Fruit fly (Drosophila melanogaster) whole organism, wandering third instar larva: ENCODE measurements around the gene PolZ2.
A peak's percentile ranks its signal among the peaks of the same experiment; 100 is the strongest.

Source experiments
- Abd-B ChIP-seq: fragments of >200 bp; optimal IDR thresholded peaks from 2 replicates; lab custom pipeline; 2017; ENCODE audit warnings: missing biosample characterization, missing genetic modification characterization
- CG32264 ChIP-seq: fragments of 200-800 bp; sonication (Bioruptor generic); optimal IDR thresholded peaks from 2 replicates; lab custom pipeline; 2016; ENCODE audit warnings: missing biosample characterization, missing genetic modification characterization
- CG9705 ChIP-seq: fragments of 200-800 bp; sonication (Bioruptor generic); optimal IDR thresholded peaks from 2 replicates; lab custom pipeline; 2018; ENCODE audit warnings: missing biosample characterization, mild to moderate bottlenecking, missing genetic modification characterization
- CrebA ChIP-seq: fragments of 200-800 bp; sonication (Bioruptor generic); optimal IDR thresholded peaks from 2 replicates; lab custom pipeline; 2016; ENCODE audit warnings: missing biosample characterization, mild to moderate bottlenecking, missing genetic modification characterization, borderline replicate concordance
- Dif ChIP-seq: fragments of 200-275, 200-300 bp; sonication (Bioruptor generic); optimal IDR thresholded peaks from 2 replicates; lab custom pipeline; 2018; ENCODE audit warnings: missing biosample characterization, missing genetic modification characterization; ENCODE audit not compliant: partially characterized antibody
- HLH106 ChIP-seq: fragments of 200-800 bp; optimal IDR thresholded peaks from 3 replicates; lab custom pipeline; 2019; ENCODE audit warnings: missing biosample characterization, mild to moderate bottlenecking, missing genetic modification characterization, moderate library complexity
- Hnf4 ChIP-seq: fragments of 200-800 bp; sonication (Bioruptor generic); optimal IDR thresholded peaks from 2 replicates; lab custom pipeline; 2016; ENCODE audit warnings: missing biosample characterization, mild to moderate bottlenecking, missing genetic modification characterization
- Hr78 ChIP-seq: fragments of >200 bp; optimal IDR thresholded peaks from 2 replicates; lab custom pipeline; 2017; ENCODE audit warnings: missing biosample characterization, missing genetic modification characterization
- Jra ChIP-seq: sonication (Bioruptor generic); optimal IDR thresholded peaks from 2 replicates; lab custom pipeline; 2016; ENCODE audit warnings: missing biosample characterization, missing genetic modification characterization
- Myc ChIP-seq: fragments of >200 bp; optimal IDR thresholded peaks from 2 replicates; lab custom pipeline; 2017
- N ChIP-seq: fragments of >200 bp; optimal IDR thresholded peaks from 2 replicates; lab custom pipeline; 2018; ENCODE audit warnings: missing biosample characterization, missing external identifiers, missing genetic modification characterization
- OdsH ChIP-seq: fragments of 200-800 bp; sonication (Bioruptor generic); optimal IDR thresholded peaks from 2 replicates; lab custom pipeline; 2016; ENCODE audit warnings: missing biosample characterization, mild to moderate bottlenecking, missing genetic modification characterization
- Rel ChIP-seq, 2 experiments: fragments of 200-800 bp; sonication (Bioruptor generic) in 1 of 2; optimal IDR thresholded peaks; 2 replicates in 1 of 2; 3 replicates in 1 of 2; lab custom pipeline; 2016 to 2019; ENCODE audit warnings: mild to moderate bottlenecking in 2 of 2, missing biosample characterization in 2 of 2, missing genetic modification characterization in 2 of 2, moderate library complexity in 1 of 2
- Sp1 ChIP-seq: fragments of 200-800 bp; sonication (Bioruptor generic); optimal IDR thresholded peaks from 3 replicates; lab custom pipeline; 2019; ENCODE audit warnings: missing biosample characterization, mild to moderate bottlenecking, missing genetic modification characterization, moderate library complexity
- br ChIP-seq: fragments of 200-800 bp; sonication (Bioruptor generic); optimal IDR thresholded peaks from 2 replicates; lab custom pipeline; 2016; ENCODE audit warnings: missing biosample characterization, missing genetic modification characterization
- brk ChIP-seq: fragments of 200-800 bp; sonication (Bioruptor generic); optimal IDR thresholded peaks from 2 replicates; lab custom pipeline; 2016; ENCODE audit warnings: missing biosample characterization, mild to moderate bottlenecking, missing genetic modification characterization
- dl ChIP-seq, 2 experiments: fragments of 175-275, 200-275 bp in 1 of 2; fragments of 200-275 bp in 1 of 2; sonication (Bioruptor generic); optimal IDR thresholded peaks; lab custom pipeline; 2018; ENCODE audit warnings: mild to moderate bottlenecking in 2 of 2, missing biosample characterization in 2 of 2, missing genetic modification characterization in 2 of 2, moderate library complexity in 2 of 2; ENCODE audit not compliant: partially characterized antibody in 2 of 2, insufficient read depth in 1 of 2
- dmrt93B ChIP-seq: fragments of 200-800 bp; sonication (Bioruptor generic); optimal IDR thresholded peaks from 2 replicates; lab custom pipeline; 2018; ENCODE audit warnings: missing biosample characterization, mild to moderate bottlenecking, missing genetic modification characterization
- dsf ChIP-seq: sonication (Bioruptor generic); optimal IDR thresholded peaks from 2 replicates; lab custom pipeline; 2016; ENCODE audit warnings: missing biosample characterization, missing genetic modification characterization, borderline replicate concordance
- ey ChIP-seq: fragments of 200-800 bp; sonication (Bioruptor generic); optimal IDR thresholded peaks from 2 replicates; lab custom pipeline; 2016; ENCODE audit warnings: missing biosample characterization, missing genetic modification characterization
- foxo ChIP-seq, 2 experiments: fragments of 200-800 bp; sonication (Bioruptor generic); optimal IDR thresholded peaks; 2 replicates in 1 of 2; 3 replicates in 1 of 2; lab custom pipeline; 2016 to 2017; ENCODE audit warnings: missing biosample characterization in 2 of 2, missing genetic modification characterization in 2 of 2
- fru ChIP-seq: fragments of 200-800 bp; sonication (Bioruptor generic); optimal IDR thresholded peaks from 3 replicates; lab custom pipeline; 2016; ENCODE audit warnings: missing biosample characterization, mild to moderate bottlenecking, missing genetic modification characterization
- h ChIP-seq: fragments of 200-800 bp; sonication (Bioruptor generic); optimal IDR thresholded peaks from 3 replicates; lab custom pipeline; 2016; ENCODE audit warnings: missing biosample characterization, mild to moderate bottlenecking, missing genetic modification characterization
- jim ChIP-seq: fragments of 175-275, 200-325 bp; sonication (Bioruptor generic); optimal IDR thresholded peaks from 2 replicates; lab custom pipeline; 2016; ENCODE audit warnings: missing biosample characterization, mild to moderate bottlenecking, missing genetic modification characterization
- lola ChIP-seq: fragments of >200 bp; optimal IDR thresholded peaks from 2 replicates; lab custom pipeline; 2017; ENCODE audit warnings: missing biosample characterization, missing genetic modification characterization
- pan ChIP-seq: fragments of >200 bp; optimal IDR thresholded peaks from 2 replicates; lab custom pipeline; 2017
- psq ChIP-seq: fragments of 200-800 bp; sonication (Bioruptor generic); optimal IDR thresholded peaks from 3 replicates; lab custom pipeline; 2017; ENCODE audit warnings: missing biosample characterization, mild to moderate bottlenecking, missing genetic modification characterization, moderate library complexity
- rgr ChIP-seq: fragments of 200-800 bp; sonication (Bioruptor generic); optimal IDR thresholded peaks from 3 replicates; lab custom pipeline; 2016; ENCODE audit warnings: missing biosample characterization, mild to moderate bottlenecking, missing genetic modification characterization
- sage ChIP-seq: fragments of 200-800 bp; sonication (Bioruptor generic); optimal IDR thresholded peaks from 2 replicates; lab custom pipeline; 2016; ENCODE audit warnings: missing biosample characterization, mild to moderate bottlenecking, missing genetic modification characterization
- sv ChIP-seq: fragments of 200-800 bp; sonication (Bioruptor generic); optimal IDR thresholded peaks from 3 replicates; lab custom pipeline; 2016; ENCODE audit warnings: missing biosample characterization, missing genetic modification characterization
- tai ChIP-seq: sonication (Bioruptor generic); optimal IDR thresholded peaks from 2 replicates; lab custom pipeline; 2016; ENCODE audit warnings: missing biosample characterization, missing genetic modification characterization
- usp ChIP-seq: fragments of >200 bp; optimal IDR thresholded peaks from 2 replicates; lab custom pipeline; 2017; ENCODE audit warnings: missing biosample characterization, missing genetic modification characterization
- woc ChIP-seq: sonication (Bioruptor generic); optimal IDR thresholded peaks from 2 replicates; lab custom pipeline; 2016; ENCODE audit warnings: missing biosample characterization, mild to moderate bottlenecking, missing genetic modification characterization

Gene PolZ2

dm6 chr3R:5613114-5613443, 24.4 kb downstream of the PolZ2 start, which contains the start of gene Atu:
Gene Atu, plus strand, starts transcription at chr3R:5613358.
- TF ChIP-seq foxo (GFP tag; optimal IDR thresholded peaks at IDR 0.05; lab: Kevin White, UChicago) (peak in 1 of 2 experiments; percentile 45), ey (GFP tag; lab: Kevin White, UChicago) (peak; percentile 3), fru (GFP tag; lab: Kevin White, UChicago) (peak; percentile 43), Dif (GFP tag; lab: Kevin White, UChicago) (peak; percentile 68), Rel (GFP tag; optimal IDR thresholded peaks at IDR 0.05; lab: Kevin White, UChicago) (no peak), Rel (tag; optimal IDR thresholded peaks at IDR 0.05; lab: Kevin White, UChicago) (peak; percentile 16), Hnf4 (GFP tag; lab: Kevin White, UChicago) (peak; percentile 51), dmrt93B (GFP tag; lab: Kevin White, UChicago) (no peak), HLH106 (tag; lab: Kevin White, UChicago) (peak; percentile 31), h (GFP tag; lab: Kevin White, UChicago) (peak; percentile 53), sv (GFP tag; lab: Kevin White, UChicago) (peak; percentile 29), Sp1 (GFP tag; lab: Kevin White, UChicago) (no peak), dsf (GFP tag; lab: Kevin White, UChicago) (no peak), usp (no peak), Abd-B (GFP tag; lab: Kevin White, UChicago) (no peak), N (GFP tag; lab: Kevin White, UChicago) (no peak), rgr (peak; percentile 65), dl (GFP tag; optimal IDR thresholded peaks at IDR 0.05; lab: Kevin White, UChicago; ENCODE audit: insufficient read depth in 1 of 2, partially characterized antibody in 2 of 2) (no peak), Jra (GFP tag; lab: Kevin White, UChicago) (peak; percentile 58)

dm6 chr3R:5615484-5615883, 26.8 kb downstream of the PolZ2 start:
- no peak for TF ChIP-seq Hr78 (GFP tag; lab: Kevin White, UChicago)
- TF ChIP-seq psq (GFP tag; lab: Kevin White, UChicago) = no peak
- TF ChIP-seq N (GFP tag; lab: Kevin White, UChicago) = no peak
- TF ChIP-seq sage (GFP tag; lab: Kevin White, UChicago) = no peak
- TF ChIP-seq HLH106 (tag; lab: Kevin White, UChicago) = no peak
- no peak for TF ChIP-seq lola (GFP tag; lab: Kevin White, UChicago)
- no peak for TF ChIP-seq foxo (GFP tag; optimal IDR thresholded peaks at IDR 0.05; lab: Kevin White, UChicago)
- TF ChIP-seq Myc (lab: Kevin White, UChicago) = no peak
- TF ChIP-seq OdsH = no peak
- no peak for TF ChIP-seq brk (GFP tag; lab: Kevin White, UChicago)
- no peak for TF ChIP-seq dsf (GFP tag; lab: Kevin White, UChicago)
- TF ChIP-seq Sp1 (GFP tag; lab: Kevin White, UChicago) = no peak

- TF ChIP-seq br (GFP tag; lab: Kevin White, UChicago) (no peak), sv (GFP tag; lab: Kevin White, UChicago) (no peak), N (GFP tag; lab: Kevin White, UChicago) (no peak), brk (GFP tag; lab: Kevin White, UChicago) (no peak), dsf (GFP tag; lab: Kevin White, UChicago) (no peak), Rel (GFP tag; optimal IDR thresholded peaks at IDR 0.05; lab: Kevin White, UChicago) (no peak), Rel (tag; optimal IDR thresholded peaks at IDR 0.05; lab: Kevin White, UChicago) (peak; percentile 87), CG32264 (no peak), tai (GFP tag; lab: Kevin White, UChicago) (no peak), foxo (GFP tag; optimal IDR thresholded peaks at IDR 0.05; lab: Kevin White, UChicago) (peak in 1 of 2 experiments; percentile 23), ey (GFP tag; lab: Kevin White, UChicago) (peak; percentile 18), HLH106 (tag; lab: Kevin White, UChicago) (peak; percentile 6), fru (GFP tag; lab: Kevin White, UChicago) (peak; percentile 12), Sp1 (GFP tag; lab: Kevin White, UChicago) (no peak), woc (GFP tag; lab: Kevin White, UChicago) (no peak), psq (GFP tag; lab: Kevin White, UChicago) (no peak), Jra (GFP tag; lab: Kevin White, UChicago) (no peak), CG9705 (GFP tag; lab: Kevin White, UChicago) (no peak), Abd-B (GFP tag; lab: Kevin White, UChicago) (no peak), Dif (GFP tag; lab: Kevin White, UChicago) (no peak), jim (GFP tag; lab: Kevin White, UChicago) (no peak), pan (lab: Kevin White, UChicago) (no peak), dmrt93B (GFP tag; lab: Kevin White, UChicago) (no peak), rgr (no peak), Hnf4 (GFP tag; lab: Kevin White, UChicago) (no peak), sage (GFP tag; lab: Kevin White, UChicago) (no peak), OdsH (no peak), usp (no peak), Hr78 (GFP tag; lab: Kevin White, UChicago) (no peak), h (GFP tag; lab: Kevin White, UChicago) (no peak), CrebA (no peak)
Measured at dm6 chr3R:5617923-5618623, 29.4 kb downstream of the PolZ2 start.
